Fruit fly (Drosophila melanogaster): ENCODE data around the gene CG7810.
A peak's percentile ranks its signal among the peaks of the same experiment; 100 is the strongest.

- peak; percentile 50 for TF ChIP-seq CG15710 (tag; optimal IDR thresholded peaks at IDR 0.05)
- peak; percentile 53 for TF ChIP-seq CG9948 (tag; optimal IDR thresholded peaks at IDR 0.05)
- TF ChIP-seq fd96Ca (GFP tag; IDR thresholded peaks at IDR 0.05): peak; percentile 65
- TF ChIP-seq CG34367 (tag; optimal IDR thresholded peaks at IDR 0.05): peak; percentile 43
Observed at dm6 chr2L:8292159-8292887, 18.7 kb downstream of the CG7810 start.
